Fruit fly (Drosophila melanogaster): Measurements from ENCODE around the gene kar.
A peak's percentile ranks its signal among the peaks of the same experiment; 100 is the strongest.

kar gene

dm6 chr3R:12697022-12697421, 7.9 kb upstream of the kar start, which contains the start of gene Past1:
Gene Past1 (plus strand): TSS chr3R:12697322.
- TF ChIP-seq hth (optimal IDR thresholded peaks at IDR 0.05) (no peak), Bdp1 (GFP tag; optimal IDR thresholded peaks at IDR 0.05) (no peak), Doc2 (GFP tag; IDR thresholded peaks at IDR 0.05) (no peak), CG13775 (GFP tag; optimal IDR thresholded peaks at IDR 0.05) (no peak), usp (GFP tag; optimal IDR thresholded peaks at IDR 0.05) (no peak), CG4730 (GFP tag; IDR thresholded peaks at IDR 0.05) (no peak), CG15479 (GFP tag; optimal IDR thresholded peaks at IDR 0.05) (no peak), CG14667 (GFP tag; IDR thresholded peaks at IDR 0.05) (no peak)

dm6 chr3R:12694742-12695141, 5.6 kb upstream of the kar start, which contains the start of the genes CG14391 and NijC:
Gene CG14391 (minus strand): TSS chr3R:12694842.
Gene NijC (plus strand): TSS chr3R:12695129.
- TF ChIP-seq CG4360 (GFP tag; IDR thresholded peaks at IDR 0.05) (no peak), Oaz (GFP tag; IDR thresholded peaks at IDR 0.05) (no peak), Lhr (GFP tag; optimal IDR thresholded peaks at IDR 0.05) (no peak), Optix (GFP tag; IDR thresholded peaks at IDR 0.05) (no peak), gt (GFP tag; IDR thresholded peaks at IDR 0.05) (no peak), salm (tag; optimal IDR thresholded peaks at IDR 0.05) (no peak)

- TF ChIP-seq ara (GFP tag; IDR thresholded peaks at IDR 0.05) (no peak), Dll (GFP tag; IDR thresholded peaks at IDR 0.05; ENCODE audit: partially characterized antibody) (no peak), CG4282 (GFP tag; optimal IDR thresholded peaks at IDR 0.05) (no peak), sima (GFP tag; optimal IDR thresholded peaks at IDR 0.05) (no peak), btn (GFP tag; optimal IDR thresholded peaks at IDR 0.05) (no peak), chn (GFP tag; optimal IDR thresholded peaks at IDR 0.05) (no peak)
Observed at dm6 chr3R:12692497-12692896, 3.3 kb upstream of the kar start, which contains the start of gene CG31347. Gene CG31347 (minus strand): TSS chr3R:12692597.

dm6 chr3R:12691422-12692101, 2.4 kb upstream of the kar start, which contains the start of gene Arp1:
Gene Arp1 (plus strand): TSS chr3R:12691743.
- TF ChIP-seq CG10959 (GFP tag; IDR thresholded peaks at IDR 0.05) (no peak), CG14710 (tag; optimal IDR thresholded peaks at IDR 0.05) (peak; percentile 54), CG7987 (GFP tag; optimal IDR thresholded peaks at IDR 0.05) (no peak), Xbp1 (GFP tag; optimal IDR thresholded peaks at IDR 0.05) (no peak), sc (optimal IDR thresholded peaks at IDR 0.05) (no peak), sc (GFP tag; optimal IDR thresholded peaks at IDR 0.05) (no peak), ro (GFP tag; IDR thresholded peaks at IDR 0.05) (no peak), pzg (GFP tag; optimal IDR thresholded peaks at IDR 0.05) (peak; percentile 59), dysf (GFP tag; IDR thresholded peaks at IDR 0.05) (no peak), NC2α (GFP tag; optimal IDR thresholded peaks at IDR 0.05) (no peak), CG11456 (GFP tag; IDR thresholded peaks at IDR 0.05) (no peak), Pdp1 (GFP tag; optimal IDR thresholded peaks at IDR 0.05) (peak in 1 of 2 experiments; percentile 41), CG7963 (GFP tag; IDR thresholded peaks at IDR 0.05; ENCODE audit: partially characterized antibody) (no peak), CG2889 (GFP tag; IDR thresholded peaks at IDR 0.05) (no peak), CG14965 (GFP tag; optimal IDR thresholded peaks at IDR 0.05; ENCODE audit: borderline replicate concordance) (no peak), CG30020 (tag; optimal IDR thresholded peaks at IDR 0.05) (peak; percentile 28), mirr (GFP tag; optimal IDR thresholded peaks at IDR 0.05) (no peak), CG12659 (GFP tag; optimal IDR thresholded peaks at IDR 0.05) (peak; percentile 68), CG8359 (GFP tag; optimal IDR thresholded peaks at IDR 0.05; ENCODE audit: borderline replicate concordance) (no peak), al (GFP tag; IDR thresholded peaks at IDR 0.05) (no peak), pho (GFP tag; optimal IDR thresholded peaks at IDR 0.05) (no peak), Dp (GFP tag; optimal IDR thresholded peaks at IDR 0.05) (peak; percentile 30), toy (GFP tag; IDR thresholded peaks at IDR 0.05) (no peak), CG10366 (GFP tag; IDR thresholded peaks at IDR 0.05) (no peak), knrl (GFP tag; IDR thresholded peaks at IDR 0.05; ENCODE audit: partially characterized antibody) (peak; percentile 49; the same call in 1 of the 3 replicates), Fer1 (GFP tag; optimal IDR thresholded peaks at IDR 0.05) (no peak), gfzf (GFP tag; optimal IDR thresholded peaks at IDR 0.05) (peak; percentile 82)
